Worm (Caenorhabditis elegans) whole organism, L2 larva: ENCODE measurements around the gene spp-27.

ENCODE experiments used
- R02D3.7 ChIP-seq: fragments of 150-350 bp; optimal IDR thresholded peaks from 2 replicates; lab custom pipeline; 2014; ENCODE audit warnings: missing biosample characterization, missing genetic modification characterization
- aly-2 ChIP-seq: fragments of 150-350 bp; optimal IDR thresholded peaks from 2 replicates; lab custom pipeline; 2014; ENCODE audit warnings: missing biosample characterization, missing genetic modification characterization
- ama-1 ChIP-seq: fragments of 150-350 bp; optimal IDR thresholded peaks from 2 replicates; lab custom pipeline; 2018; ENCODE audit warnings: inconsistent platforms
- ceh-16 ChIP-seq: fragments of 150-350 bp; optimal IDR thresholded peaks from 2 replicates; lab custom pipeline; 2014; ENCODE audit warnings: missing biosample characterization, missing genetic modification characterization
- lin-11 ChIP-seq: fragments of 150-350 bp; sonication (generic microtip); optimal IDR thresholded peaks from 2 replicates; lab custom pipeline; 2014; ENCODE audit warnings: missing biosample characterization, missing genetic modification characterization, inconsistent platforms, mixed read lengths
- lin-13 ChIP-seq: fragments of 150-350 bp; optimal IDR thresholded peaks from 2 replicates; lab custom pipeline; 2014; ENCODE audit warnings: missing biosample characterization, missing genetic modification reagents, missing genetic modification characterization
- lin-39 ChIP-seq: fragments of 150-350 bp; optimal IDR thresholded peaks from 2 replicates; lab custom pipeline; 2014; ENCODE audit warnings: missing biosample characterization, missing genetic modification reagents, missing genetic modification characterization
- nhr-12 ChIP-seq: fragments of 150-350 bp; optimal IDR thresholded peaks from 2 replicates; lab custom pipeline; 2014; ENCODE audit warnings: missing biosample characterization, missing genetic modification characterization
- nhr-237 ChIP-seq: fragments of 150-350 bp; optimal IDR thresholded peaks from 2 replicates; lab custom pipeline; 2014; ENCODE audit warnings: missing biosample characterization, missing genetic modification characterization
- nhr-6 ChIP-seq: fragments of 150-350 bp; optimal IDR thresholded peaks from 2 replicates; lab custom pipeline; 2014; ENCODE audit warnings: missing biosample characterization, missing genetic modification characterization
- unc-39 ChIP-seq: fragments of 150-350 bp; optimal IDR thresholded peaks from 2 replicates; lab custom pipeline; 2014; ENCODE audit warnings: missing biosample characterization, missing genetic modification characterization
- zag-1 ChIP-seq: fragments of 150-350 bp; optimal IDR thresholded peaks from 2 replicates; lab custom pipeline; 2014; ENCODE audit warnings: missing biosample characterization, missing genetic modification characterization
- ztf-1 ChIP-seq: fragments of 200-800 bp; sonication (Bioruptor generic); conservative IDR thresholded peaks from 2 replicates; pipeline ENCODE4 v1.3.6; 2022; ENCODE audit warnings: missing genetic modification characterization, missing compliant biosample characterization
- ztf-11 ChIP-seq: sonication (generic microtip); optimal IDR thresholded peaks from 2 replicates; lab custom pipeline; 2017; ENCODE audit warnings: missing biosample characterization, missing genetic modification characterization

ce11 chrV:6551707-6552390 is 5.1 kb downstream of the spp-27 start, which contains the start of gene twk-10:
- TF ChIP-seq ztf-11 (no peak), lin-11 (tag; lab: Kevin White, UChicago) (no peak), nhr-6 (tag; lab: Kevin White, UChicago) (no peak), nhr-12 (no peak), ztf-1 (GFP tag; lab: Robert Waterston, UW) (no peak), ceh-16 (tag; lab: Kevin White, UChicago) (no peak), lin-13 (GFP tag; lab: Kevin White, UChicago) (no peak), aly-2 (no peak), nhr-237 (tag; lab: Kevin White, UChicago) (no peak), R02D3.7 (tag; lab: Kevin White, UChicago) (no peak), lin-39 (tag; lab: Kevin White, UChicago) (no peak), unc-39 (tag; lab: Kevin White, UChicago) (no peak), ama-1 (no peak), zag-1 (tag; lab: Kevin White, UChicago) (no peak)
